Worm (Caenorhabditis elegans) whole organism, L1 larva: Measurements from ENCODE around the gene Y54G2A.7.

ENCODE experiments used
- ceh-90 ChIP-seq: sonication (generic microtip); optimal IDR thresholded peaks from 2 replicates; lab custom pipeline; 2016; ENCODE audit warnings: missing genetic modification characterization, missing compliant biosample characterization
- dpl-1 ChIP-seq, 3 experiments: fragments of 150-350 bp in 2 of 3; sonication (generic microtip) in 1 of 3; optimal IDR thresholded peaks; 2 replicates each; lab custom pipeline; 2014 to 2017; ENCODE audit warnings: missing biosample characterization in 3 of 3, missing genetic modification characterization in 3 of 3, missing genetic modification reagents in 3 of 3
- nhr-11 ChIP-seq: fragments of 150-350 bp; optimal IDR thresholded peaks from 2 replicates; lab custom pipeline; 2014; ENCODE audit warnings: missing biosample characterization, missing genetic modification characterization
- nhr-77 ChIP-seq: fragments of 150-350 bp; optimal IDR thresholded peaks from 2 replicates; lab custom pipeline; 2014; ENCODE audit warnings: missing biosample characterization, missing genetic modification characterization
- unc-130 ChIP-seq: fragments of 150-350 bp; optimal IDR thresholded peaks from 2 replicates; lab custom pipeline; 2017; ENCODE audit warnings: missing biosample characterization, missing genetic modification characterization, inconsistent platforms

- TF ChIP-seq dpl-1 (GFP tag; optimal IDR thresholded peaks at IDR 0.05; lab: Kevin White, UChicago) (no peak), nhr-11 (tag; lab: Kevin White, UChicago) (no peak), nhr-77 (tag; lab: Kevin White, UChicago) (no peak), ceh-90 (no peak), unc-130 (tag; lab: Kevin White, UChicago) (no peak)
Measured at ce11 chrIV:2843882-2844281, 5.5 kb downstream of the Y54G2A.7 start, which contains the start of gene Y54G2A.15.
